Worm (Caenorhabditis elegans): ENCODE results near the gene C49G7.7.

DNA sequence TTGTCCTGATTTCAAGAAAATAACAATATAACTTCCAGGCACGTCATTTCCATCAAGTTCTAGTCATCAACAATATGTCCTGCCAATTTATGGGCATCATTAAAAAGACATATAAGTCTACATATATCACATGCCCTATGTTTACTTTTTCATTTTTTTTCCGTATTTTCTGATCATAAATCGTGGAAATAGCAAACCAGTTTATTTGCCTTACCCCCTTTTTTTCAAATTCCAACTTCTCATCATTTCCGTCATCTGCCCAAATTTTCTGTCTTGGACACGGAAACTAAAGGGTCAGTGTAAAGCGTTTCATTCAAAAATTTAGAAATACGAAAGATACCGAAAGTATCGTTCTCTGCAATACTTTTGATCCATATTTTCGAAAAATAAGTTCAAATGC, 41.9 kb upstream of the C49G7.7 start:
- TF ChIP-seq nhr-77 (tag; optimal IDR thresholded peaks at IDR 0.05) (no peak), unc-39 (tag; optimal IDR thresholded peaks at IDR 0.05) (no peak), tbx-2 (tag; optimal IDR thresholded peaks at IDR 0.05) (no peak), skn-1 (tag; optimal IDR thresholded peaks at IDR 0.05) (no peak), snpc-4 (tag; optimal IDR thresholded peaks at IDR 0.05) (no peak), eor-1 (tag; optimal IDR thresholded peaks at IDR 0.05) (no peak), jun-1 (tag; optimal IDR thresholded peaks at IDR 0.05) (no peak), lin-15B (tag; optimal IDR thresholded peaks at IDR 0.05) (no peak)
